Fruit fly (Drosophila melanogaster) ovary, adult (tissue): Measurements from ENCODE around the gene CG9550.

Experiments used
- CG17801 ChIP-seq: fragments of 200-800 bp; optimal IDR thresholded peaks from 2 replicates; lab custom pipeline; 2019; ENCODE audit warnings: missing biosample characterization, mild to moderate bottlenecking, missing genetic modification characterization, moderate library complexity; ENCODE audit not compliant: partially characterized antibody

CG9550 gene

DNA sequence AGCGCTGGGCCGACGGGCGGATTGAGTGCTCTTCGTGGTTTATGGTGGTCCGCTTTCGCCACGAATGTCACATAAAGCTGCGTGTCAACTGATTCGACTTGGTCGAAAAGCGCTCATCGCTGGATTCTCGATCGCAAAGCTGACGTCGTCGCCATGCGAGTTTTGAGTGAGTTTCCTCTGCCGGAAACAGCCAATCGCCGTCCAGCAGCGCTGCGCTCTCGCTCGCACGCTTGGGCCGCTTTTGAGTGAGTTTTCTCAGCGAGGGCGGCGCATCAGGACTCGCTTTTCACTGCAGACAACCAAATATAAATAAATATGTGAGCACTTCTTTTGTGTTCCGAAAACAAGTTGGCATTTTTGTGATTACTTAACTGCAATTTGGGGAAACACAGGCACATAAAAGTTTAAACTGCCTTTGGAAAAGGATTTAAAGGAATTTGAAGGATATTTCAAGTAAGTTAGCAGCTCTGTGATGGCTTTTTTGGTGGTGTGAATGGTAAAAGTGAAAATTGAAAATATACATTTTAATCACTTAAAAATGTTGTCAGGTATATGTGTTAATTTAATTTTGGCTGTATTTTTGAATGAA is 50.1 kb downstream of the CG9550 start, which contains the start of gene eya:
Gene eya, minus strand, starts transcription at position 94 of the 589 bp plus-strand sequence.
- no peak for TF ChIP-seq CG17801 (GFP tag; lab: Kevin White, UChicago)

DNA sequence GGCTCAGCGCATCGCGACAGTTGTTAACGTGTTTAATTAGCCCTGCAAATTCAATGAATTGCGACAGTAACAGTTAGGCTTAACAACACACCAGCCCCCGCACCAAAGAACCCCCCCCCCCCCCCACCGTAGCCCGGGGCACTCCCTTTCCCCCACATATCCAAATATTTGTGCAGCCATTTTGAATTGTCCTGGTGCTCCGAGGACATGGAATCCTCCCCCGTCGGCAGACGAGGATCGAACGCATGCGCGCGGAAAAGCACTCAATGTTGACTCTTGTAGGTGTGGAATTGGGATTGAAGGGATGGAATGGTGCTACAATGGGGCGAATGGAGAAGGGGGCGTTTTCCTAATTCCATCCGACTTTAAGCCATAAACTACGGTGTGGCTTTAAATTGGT is 51.1 kb downstream of the CG9550 start:
- TF ChIP-seq CG17801 (GFP tag; lab: Kevin White, UChicago) = no peak
